Worm (Caenorhabditis elegans): Measurements from ENCODE around the gene F55H2.7.

ce11 chrIII:9474501-9474900 lies 41.5 kb downstream of the F55H2.7 start:
- TF ChIP-seq W03F9.2 (tag; optimal IDR thresholded peaks at IDR 0.05) = no peak
- no peak for TF ChIP-seq him-1 (tag; optimal IDR thresholded peaks at IDR 0.05)
